Fruit fly (Drosophila melanogaster) whole organism, embryonic: ENCODE measurements around the gene Cpr62Ba.

Experiments
- ATbp ChIP-seq: fragments of 200-800 bp; sonication (Bioruptor generic); optimal IDR thresholded peaks from 2 replicates; lab custom pipeline; 2017; ENCODE audit warnings: missing biosample characterization, mild to moderate bottlenecking, missing genetic modification characterization, missing genetic modification reagents
- CG10462 ChIP-seq: fragments of 200-800 bp; sonication (Bioruptor generic); optimal IDR thresholded peaks from 2 replicates; lab custom pipeline; 2016; ENCODE audit warnings: missing biosample characterization, missing genetic modification characterization
- CG10979 ChIP-seq: fragments of 200-800 bp; sonication (Bioruptor generic); optimal IDR thresholded peaks from 2 replicates; lab custom pipeline; 2018; ENCODE audit warnings: missing biosample characterization, mild to moderate bottlenecking, missing genetic modification characterization, moderate library complexity
- CG11398 ChIP-seq: fragments of 200-800 bp; sonication (Bioruptor generic); optimal IDR thresholded peaks from 2 replicates; lab custom pipeline; 2016; ENCODE audit warnings: missing biosample characterization, missing genetic modification characterization
- CG12104 ChIP-seq: fragments of 200-800 bp; sonication (Bioruptor generic); optimal IDR thresholded peaks from 3 replicates; lab custom pipeline; 2016; ENCODE audit warnings: missing biosample characterization, missing genetic modification characterization
- CG14710 ChIP-seq: fragments of 200-800 bp; sonication (Bioruptor generic); optimal IDR thresholded peaks from 3 replicates; lab custom pipeline; 2019; ENCODE audit warnings: missing biosample characterization, mild to moderate bottlenecking, missing genetic modification characterization, moderate library complexity
- CG1647 ChIP-seq: fragments of 200-800 bp; sonication (Bioruptor generic); optimal IDR thresholded peaks from 3 replicates; lab custom pipeline; 2016; ENCODE audit warnings: missing biosample characterization, missing genetic modification characterization
- CG17186 ChIP-seq: fragments of 200-800 bp; sonication (Bioruptor generic); optimal IDR thresholded peaks from 3 replicates; lab custom pipeline; 2017; ENCODE audit warnings: missing biosample characterization, missing genetic modification reagents, missing genetic modification characterization
- CG17568 ChIP-seq: fragments of 200-800 bp; sonication (Bioruptor generic); optimal IDR thresholded peaks from 2 replicates; lab custom pipeline; 2018; ENCODE audit warnings: missing biosample characterization, mild to moderate bottlenecking, missing genetic modification characterization, moderate library complexity
- CG30431 ChIP-seq: fragments of 200-800 bp; sonication (Bioruptor generic); optimal IDR thresholded peaks from 2 replicates; lab custom pipeline; 2017; ENCODE audit warnings: missing biosample characterization, missing genetic modification characterization
- CG4360 ChIP-seq: fragments of 200-800 bp; sonication (Bioruptor generic); IDR thresholded peaks from 2 replicates; pipeline ENCODE4 v1.3.6; 2022; ENCODE audit warnings: missing biosample characterization, missing genetic modification characterization
- CG43689 ChIP-seq: fragments of 200-800 bp; sonication (Bioruptor generic); IDR thresholded peaks from 2 replicates; pipeline ENCODE4 v1.3.6; 2022; ENCODE audit warnings: missing biosample characterization, missing genetic modification characterization
- CG6272 ChIP-seq: fragments of 200-800 bp; sonication (Bioruptor generic); IDR thresholded peaks from 2 replicates; pipeline ENCODE4 v1.3.6; 2022; ENCODE audit warnings: missing biosample characterization, missing genetic modification characterization
- CG7556 ChIP-seq: fragments of 200-800 bp; sonication (Bioruptor generic); optimal IDR thresholded peaks from 2 replicates; lab custom pipeline; 2017; ENCODE audit warnings: missing biosample characterization, mild to moderate bottlenecking, missing genetic modification characterization
- CG8089 ChIP-seq: fragments of 200-800 bp; sonication (Bioruptor generic); optimal IDR thresholded peaks from 3 replicates; lab custom pipeline; 2016; ENCODE audit warnings: missing biosample characterization, missing genetic modification characterization
- CG9437 ChIP-seq: fragments of 200-800 bp; sonication (Bioruptor generic); optimal IDR thresholded peaks from 2 replicates; lab custom pipeline; 2018; ENCODE audit warnings: missing biosample characterization, mild to moderate bottlenecking, missing genetic modification characterization
- CG9817 ChIP-seq: fragments of 200-800 bp; sonication (Bioruptor generic); optimal IDR thresholded peaks from 2 replicates; lab custom pipeline; 2018; ENCODE audit warnings: missing biosample characterization, mild to moderate bottlenecking, missing genetic modification characterization, moderate library complexity
- Dbx ChIP-seq: fragments of 200-800 bp; sonication (Bioruptor generic); IDR thresholded peaks from 3 replicates; pipeline ENCODE4 v1.3.6; 2022; ENCODE audit warnings: missing biosample characterization, missing genetic modification characterization
- Dip2 ChIP-seq: fragments of 200-800 bp; sonication (Bioruptor generic); IDR thresholded peaks from 2 replicates; pipeline ENCODE4 v1.3.6; 2022; ENCODE audit warnings: missing biosample characterization, missing genetic modification characterization
- Doc2 ChIP-seq: fragments of 200-800 bp; sonication (Bioruptor generic); IDR thresholded peaks from 2 replicates; pipeline ENCODE4 v1.3.6; 2022; ENCODE audit warnings: missing biosample characterization, missing genetic modification characterization
- ERR ChIP-seq: fragments of 200-800 bp; sonication (Bioruptor generic); optimal IDR thresholded peaks from 2 replicates; lab custom pipeline; 2016; ENCODE audit warnings: missing biosample characterization, missing genetic modification characterization
- Gug ChIP-seq: fragments of 200-800 bp; sonication (Bioruptor generic); IDR thresholded peaks from 4 replicates; pipeline ENCODE4 v1.3.6; 2022; ENCODE audit warnings: missing biosample characterization, missing genetic modification characterization
- HLHmδ ChIP-seq: fragments of 200-800 bp; sonication (Bioruptor generic); optimal IDR thresholded peaks from 2 replicates; lab custom pipeline; 2018; ENCODE audit warnings: missing biosample characterization, mild to moderate bottlenecking, missing genetic modification characterization, moderate library complexity
- MESR4 ChIP-seq: fragments of 200-800 bp; sonication (Bioruptor generic); optimal IDR thresholded peaks from 2 replicates; lab custom pipeline; 2018; ENCODE audit warnings: missing biosample characterization, mild to moderate bottlenecking, missing genetic modification characterization, moderate library complexity
- MTF-1 ChIP-seq: fragments of 200-800 bp; sonication (Bioruptor generic); optimal IDR thresholded peaks from 2 replicates; lab custom pipeline; 2018; ENCODE audit warnings: missing biosample characterization, mild to moderate bottlenecking, missing genetic modification characterization, borderline replicate concordance
- Max ChIP-seq: fragments of 200-800 bp; sonication (Bioruptor generic); optimal IDR thresholded peaks from 2 replicates; lab custom pipeline; 2016; ENCODE audit warnings: missing biosample characterization, mild to moderate bottlenecking, missing genetic modification characterization
- NC2α ChIP-seq: fragments of 200-800 bp; sonication (Bioruptor generic); optimal IDR thresholded peaks from 2 replicates; lab custom pipeline; 2016; ENCODE audit warnings: missing biosample characterization, missing genetic modification characterization
- NC2β ChIP-seq: fragments of 200-800 bp; sonication (Bioruptor generic); optimal IDR thresholded peaks from 2 replicates; lab custom pipeline; 2016; ENCODE audit warnings: missing biosample characterization, missing genetic modification characterization
- NK7.1 ChIP-seq: fragments of 200-800 bp; sonication (Bioruptor generic); optimal IDR thresholded peaks from 3 replicates; lab custom pipeline; 2016; ENCODE audit warnings: missing biosample characterization, missing genetic modification characterization
- Oaz ChIP-seq: fragments of 200-800 bp; sonication (Bioruptor generic); IDR thresholded peaks from 2 replicates; pipeline ENCODE4 v1.3.6; 2022; ENCODE audit warnings: missing biosample characterization, missing genetic modification characterization
- Oli ChIP-seq: fragments of 200-800 bp; sonication (Bioruptor generic); optimal IDR thresholded peaks from 2 replicates; lab custom pipeline; 2018; ENCODE audit warnings: missing biosample characterization, mild to moderate bottlenecking, missing genetic modification characterization, moderate library complexity
- Rx ChIP-seq: fragments of 200-800 bp; sonication (Bioruptor generic); IDR thresholded peaks from 2 replicates; pipeline ENCODE4 v1.3.6; 2022; ENCODE audit warnings: missing biosample characterization, missing genetic modification characterization
- Six4 ChIP-seq: fragments of 200-800 bp; sonication (Bioruptor generic); optimal IDR thresholded peaks from 2 replicates; lab custom pipeline; 2016; ENCODE audit warnings: missing biosample characterization, missing genetic modification characterization
- abd-A ChIP-seq: fragments of 200-800 bp; sonication (Bioruptor generic); optimal IDR thresholded peaks from 3 replicates; lab custom pipeline; 2019; ENCODE audit warnings: missing biosample characterization, mild to moderate bottlenecking, missing genetic modification characterization, moderate library complexity
- bcd ChIP-seq: fragments of 200-800 bp; sonication (Bioruptor generic); optimal IDR thresholded peaks from 2 replicates; lab custom pipeline; 2017; ENCODE audit warnings: missing biosample characterization, mild to moderate bottlenecking, missing genetic modification characterization
- cad ChIP-seq: fragments of >200 bp; optimal IDR thresholded peaks from 2 replicates; lab custom pipeline; 2017; ENCODE audit warnings: missing biosample characterization, missing genetic modification characterization
- cg ChIP-seq: fragments of 200-800 bp; sonication (Bioruptor generic); optimal IDR thresholded peaks from 3 replicates; lab custom pipeline; 2019; ENCODE audit warnings: missing biosample characterization, mild to moderate bottlenecking, missing genetic modification characterization, moderate library complexity
- ci ChIP-seq: fragments of 200-800 bp; sonication (Bioruptor generic); IDR thresholded peaks from 3 replicates; pipeline ENCODE4 v1.3.6; 2022; ENCODE audit warnings: missing biosample characterization, missing genetic modification characterization
- croc ChIP-seq: fragments of 200-800 bp; sonication (Bioruptor generic); conservative IDR thresholded peaks from 3 replicates; pipeline ENCODE4 v1.3.6; 2022; ENCODE audit warnings: missing biosample characterization, missing genetic modification characterization
- dati ChIP-seq: fragments of 200-800 bp; sonication (Bioruptor generic); IDR thresholded peaks from 2 replicates; pipeline ENCODE4 v1.3.6; 2022; ENCODE audit warnings: missing biosample characterization, missing genetic modification characterization
- dmrt99B ChIP-seq: fragments of 200-800 bp; sonication (Bioruptor generic); optimal IDR thresholded peaks from 2 replicates; lab custom pipeline; 2018; ENCODE audit warnings: missing biosample characterization, mild to moderate bottlenecking, missing genetic modification characterization, moderate library complexity
- ems ChIP-seq: fragments of 200-800 bp; sonication (Bioruptor generic); optimal IDR thresholded peaks from 3 replicates; lab custom pipeline; 2016; ENCODE audit warnings: missing biosample characterization, missing genetic modification characterization
- grn ChIP-seq: fragments of 200-800 bp; sonication (Bioruptor generic); optimal IDR thresholded peaks from 3 replicates; lab custom pipeline; 2017; ENCODE audit warnings: missing biosample characterization, missing genetic modification characterization
- gsb ChIP-seq: fragments of 200-800 bp; sonication (Bioruptor generic); IDR thresholded peaks from 2 replicates; pipeline ENCODE4 v1.3.6; 2022; ENCODE audit warnings: missing biosample characterization, missing genetic modification characterization
- pita ChIP-seq: fragments of 200-800 bp; sonication (Bioruptor generic); optimal IDR thresholded peaks from 2 replicates; lab custom pipeline; 2017; ENCODE audit warnings: missing biosample characterization, mild to moderate bottlenecking, missing genetic modification characterization
- sd ChIP-seq: fragments of 200-800 bp; sonication (Bioruptor generic); optimal IDR thresholded peaks from 3 replicates; lab custom pipeline; 2018; ENCODE audit warnings: missing biosample characterization, mild to moderate bottlenecking, missing genetic modification characterization, moderate library complexity
- sens ChIP-seq: fragments of 200-800 bp; sonication (Bioruptor generic); peaks from one replicate; lab custom pipeline; 2016; ENCODE audit warnings: missing biosample characterization, missing genetic modification characterization
- sisA ChIP-seq: fragments of 200-800 bp; sonication (Bioruptor generic); IDR thresholded peaks from 2 replicates; pipeline ENCODE4 v1.3.6; 2022; ENCODE audit warnings: missing biosample characterization, missing genetic modification characterization
- sob ChIP-seq: fragments of 200-800 bp; sonication (Bioruptor generic); IDR thresholded peaks from 2 replicates; pipeline ENCODE4 v1.3.6; 2022; ENCODE audit warnings: missing biosample characterization, missing genetic modification characterization
- tio ChIP-seq: fragments of 200-800 bp; sonication (Bioruptor generic); optimal IDR thresholded peaks from 2 replicates; lab custom pipeline; 2017; ENCODE audit warnings: missing biosample characterization, missing genetic modification characterization, inconsistent platforms
- toy ChIP-seq: fragments of 200-800 bp; sonication (Bioruptor generic); IDR thresholded peaks from 2 replicates; pipeline ENCODE4 v1.3.6; 2022; ENCODE audit warnings: missing biosample characterization, missing genetic modification characterization
- wor ChIP-seq: fragments of 200-800 bp; sonication (Bioruptor generic); IDR thresholded peaks from 2 replicates; pipeline ENCODE4 v1.3.6; 2022; ENCODE audit warnings: missing biosample characterization, missing genetic modification characterization
- yki ChIP-seq: fragments of >200 bp; optimal IDR thresholded peaks from 3 replicates; lab custom pipeline; 2018
- zf30C ChIP-seq: fragments of 200-800 bp; sonication (Bioruptor generic); optimal IDR thresholded peaks from 3 replicates; lab custom pipeline; 2018; ENCODE audit warnings: missing biosample characterization, mild to moderate bottlenecking, missing genetic modification characterization

Gene Cpr62Ba

dm6 chr3L:1859563-1859962, 28.0 kb upstream of the Cpr62Ba start:
- TF ChIP-seq Rx (GFP tag; lab: Robert Waterston, UW): no peak
- no peak for TF ChIP-seq Max (GFP tag; lab: Kevin White, UChicago)
- TF ChIP-seq CG10462 (GFP tag; lab: Kevin White, UChicago): no peak
- no peak for TF ChIP-seq toy (GFP tag; lab: Robert Waterston, UW)
- TF ChIP-seq sd (tag; lab: Kevin White, UChicago): peak; percentile 42
- TF ChIP-seq cad (GFP tag; lab: Kevin White, UChicago): no peak
- no peak for TF ChIP-seq Dip2 (GFP tag; lab: Robert Waterston, UW)
- TF ChIP-seq zf30C (GFP tag; lab: Kevin White, UChicago): no peak
- no peak for TF ChIP-seq ATbp (GFP tag; lab: Kevin White, UChicago)
- TF ChIP-seq HLHmδ (GFP tag; lab: Kevin White, UChicago): no peak
- peak; percentile 17; the same call in 1 of the 3 replicates for TF ChIP-seq ci (GFP tag; lab: Robert Waterston, UW)
- no peak for TF ChIP-seq CG8089 (GFP tag; lab: Kevin White, UChicago)
- TF ChIP-seq CG14710: no peak
- TF ChIP-seq MESR4 (GFP tag; lab: Kevin White, UChicago): no peak
- TF ChIP-seq CG11398: no peak
- no peak for TF ChIP-seq Six4
- TF ChIP-seq bcd: no peak
- TF ChIP-seq tio (GFP tag; lab: Kevin White, UChicago): no peak
- no peak for TF ChIP-seq CG9817 (tag; lab: Kevin White, UChicago)
- TF ChIP-seq MTF-1 (GFP tag; lab: Kevin White, UChicago): peak; percentile 0
- no peak for TF ChIP-seq CG4360 (GFP tag; lab: Robert Waterston, UW)
- no peak for TF ChIP-seq ERR (GFP tag; lab: Kevin White, UChicago)
- TF ChIP-seq wor (GFP tag; lab: Robert Waterston, UW): no peak
- TF ChIP-seq CG17568 (GFP tag; lab: Kevin White, UChicago): no peak
- no peak for TF ChIP-seq CG7556
- peak; percentile 7 for TF ChIP-seq dmrt99B
- TF ChIP-seq CG43689: no peak
- TF ChIP-seq croc (GFP tag; lab: Robert Waterston, UW): no peak
- TF ChIP-seq grn: no peak
- no peak for TF ChIP-seq CG1647 (GFP tag; lab: Kevin White, UChicago)
- no peak for TF ChIP-seq CG6272 (GFP tag; lab: Robert Waterston, UW)
- TF ChIP-seq NK7.1 (GFP tag; lab: Kevin White, UChicago): no peak
- TF ChIP-seq Oaz (GFP tag; lab: Robert Waterston, UW): no peak
- TF ChIP-seq CG9437: no peak
- TF ChIP-seq ems (GFP tag; lab: Kevin White, UChicago): no peak
- TF ChIP-seq Oli (tag; lab: Kevin White, UChicago): no peak
- TF ChIP-seq Gug (GFP tag; lab: Robert Waterston, UW): no peak
- no peak for TF ChIP-seq pita (GFP tag; lab: Kevin White, UChicago)
- no peak for TF ChIP-seq sisA (GFP tag; lab: Robert Waterston, UW)
- no peak for TF ChIP-seq CG30431
- peak; percentile 0 for TF ChIP-seq CG12104 (GFP tag; lab: Kevin White, UChicago)
- TF ChIP-seq CG10979 (tag; lab: Kevin White, UChicago): no peak
- no peak for TF ChIP-seq Doc2 (GFP tag; lab: Robert Waterston, UW)
- peak; percentile 82 for TF ChIP-seq cg (GFP tag; lab: Kevin White, UChicago)
- no peak for TF ChIP-seq gsb (GFP tag; lab: Robert Waterston, UW)
- TF ChIP-seq NC2β (GFP tag; lab: Kevin White, UChicago): no peak
- no peak for TF ChIP-seq Dbx (GFP tag; lab: Robert Waterston, UW)
- TF ChIP-seq CG17186 (GFP tag; lab: Kevin White, UChicago): no peak
- no peak for TF ChIP-seq NC2α (GFP tag; lab: Kevin White, UChicago)
- TF ChIP-seq sob (GFP tag; lab: Robert Waterston, UW): no peak; the same call in 1 of the 2 replicates
- no peak for TF ChIP-seq abd-A (tag; lab: Kevin White, UChicago)
- no peak for TF ChIP-seq sens (GFP tag; lab: Kevin White, UChicago)
- no peak for TF ChIP-seq dati
- TF ChIP-seq yki (lab: Kevin White, UChicago): no peak
